Worm (Caenorhabditis elegans) whole organism, L2 larva: ENCODE results near the gene srz-78.

Experiments used
- ama-1 ChIP-seq: fragments of 150-350 bp; optimal IDR thresholded peaks from 2 replicates; lab custom pipeline; 2018; ENCODE audit warnings: inconsistent platforms
- blmp-1 ChIP-seq: sonication (generic microtip); optimal IDR thresholded peaks from 2 replicates; lab custom pipeline; 2017; ENCODE audit warnings: missing genetic modification characterization, mild to moderate bottlenecking, missing compliant biosample characterization, antibody characterized with exemption, moderate library complexity; ENCODE audit not compliant: insufficient read depth
- dmd-4 ChIP-seq: sonication (generic microtip); optimal IDR thresholded peaks from 2 replicates; lab custom pipeline; 2017; ENCODE audit warnings: missing biosample characterization, missing genetic modification characterization
- fos-1 ChIP-seq: fragments of 150-350 bp; optimal IDR thresholded peaks from 2 replicates; lab custom pipeline; 2014; ENCODE audit warnings: missing biosample characterization, missing genetic modification characterization
- mbf-1 ChIP-seq: sonication (generic microtip); optimal IDR thresholded peaks from 2 replicates; lab custom pipeline; 2017; ENCODE audit warnings: missing biosample characterization, missing genetic modification characterization
- nhr-10 ChIP-seq: sonication (generic microtip); optimal IDR thresholded peaks from 2 replicates; lab custom pipeline; 2017; ENCODE audit warnings: missing biosample characterization, missing genetic modification characterization
- nhr-23 ChIP-seq: fragments of 150-350 bp; optimal IDR thresholded peaks from 2 replicates; lab custom pipeline; 2014; ENCODE audit warnings: missing biosample characterization, missing genetic modification reagents, missing genetic modification characterization
- nhr-6 ChIP-seq: fragments of 150-350 bp; optimal IDR thresholded peaks from 2 replicates; lab custom pipeline; 2014; ENCODE audit warnings: missing biosample characterization, missing genetic modification characterization
- skn-1 ChIP-seq: sonication (generic microtip); optimal IDR thresholded peaks from 2 replicates; lab custom pipeline; 2017; ENCODE audit warnings: missing biosample characterization, missing genetic modification characterization
- snpc-4 ChIP-seq: fragments of 150-350 bp; optimal IDR thresholded peaks from 2 replicates; lab custom pipeline; 2014; ENCODE audit warnings: missing biosample characterization, missing genetic modification characterization
- unc-62 ChIP-seq: fragments of 150-350 bp; optimal IDR thresholded peaks from 2 replicates; lab custom pipeline; 2014; ENCODE audit warnings: missing biosample characterization, missing genetic modification reagents, missing genetic modification characterization
- ztf-11 ChIP-seq: sonication (generic microtip); optimal IDR thresholded peaks from 2 replicates; lab custom pipeline; 2017; ENCODE audit warnings: missing biosample characterization, missing genetic modification characterization
- ztf-4 ChIP-seq: fragments of 150-350 bp; optimal IDR thresholded peaks from 2 replicates; lab custom pipeline; 2014; ENCODE audit warnings: missing biosample characterization, missing genetic modification characterization

DNA sequence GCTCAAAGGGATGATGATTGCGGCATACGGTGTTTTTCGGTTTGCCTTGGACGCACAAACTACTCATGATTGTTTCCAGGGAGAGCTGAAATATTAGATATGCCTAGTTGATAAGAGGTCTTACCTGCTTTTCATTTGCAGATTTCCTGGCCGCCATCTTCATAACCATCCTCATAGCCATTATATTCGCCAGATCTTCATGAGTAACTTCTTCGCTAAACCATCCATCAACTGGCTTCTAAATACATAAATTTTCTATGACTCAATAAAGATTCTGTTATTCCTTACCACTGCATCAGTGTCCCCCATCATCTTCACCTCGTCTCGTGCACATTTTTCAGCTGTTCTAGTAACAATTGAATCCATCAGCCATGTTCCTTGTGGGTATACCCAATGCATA, 49.1 kb upstream of the srz-78 start:
- no peak for TF ChIP-seq nhr-10 (tag; lab: Kevin White, UChicago)
- no peak for TF ChIP-seq blmp-1 (tag; lab: Kevin White, UChicago)
- no peak for TF ChIP-seq ztf-4 (tag; lab: Kevin White, UChicago)
- no peak for TF ChIP-seq snpc-4 (tag; lab: Kevin White, UChicago)
- TF ChIP-seq mbf-1 (tag; lab: Kevin White, UChicago), result no peak
- no peak for TF ChIP-seq ama-1 (lab: Kevin White, UChicago)
- TF ChIP-seq nhr-6 (tag; lab: Kevin White, UChicago), result no peak
- no peak for TF ChIP-seq fos-1 (tag; lab: Kevin White, UChicago)
- no peak for TF ChIP-seq unc-62
- TF ChIP-seq nhr-23, result no peak
- TF ChIP-seq dmd-4, result no peak
- no peak for TF ChIP-seq skn-1 (tag; lab: Kevin White, UChicago)
- no peak for TF ChIP-seq ztf-11 (tag; lab: Kevin White, UChicago)
